Fruit fly (Drosophila melanogaster) whole organism, prepupa: ENCODE data around the gene phr6-4.

Source experiments
- CG16779 ChIP-seq: fragments of 200-800 bp; sonication (Bioruptor generic); optimal IDR thresholded peaks from 3 replicates; lab custom pipeline; 2017; ENCODE audit warnings: missing biosample characterization, mild to moderate bottlenecking, missing genetic modification characterization
- CG34406 ChIP-seq: fragments of 200-800 bp; sonication (Bioruptor generic); optimal IDR thresholded peaks from 3 replicates; lab custom pipeline; 2016; ENCODE audit warnings: missing biosample characterization, missing genetic modification characterization
- CG6808 ChIP-seq: fragments of 200-800 bp; sonication (Bioruptor generic); optimal IDR thresholded peaks from 3 replicates; lab custom pipeline; 2017; ENCODE audit warnings: missing biosample characterization, missing genetic modification characterization, mild to moderate bottlenecking, moderate library complexity, missing genetic modification reagents
- CG8119 ChIP-seq: fragments of 200-800 bp; sonication (Bioruptor generic); IDR thresholded peaks from 3 replicates; pipeline ENCODE4 v1.3.6; 2022; ENCODE audit warnings: missing biosample characterization, missing genetic modification characterization
- CG9139 ChIP-seq: fragments of 200-800 bp; sonication (Bioruptor generic); optimal IDR thresholded peaks from 3 replicates; lab custom pipeline; 2017; ENCODE audit warnings: missing biosample characterization, mild to moderate bottlenecking, missing genetic modification characterization
- Hr4 ChIP-seq: fragments of 200-800 bp; sonication (Bioruptor generic); optimal IDR thresholded peaks from 3 replicates; lab custom pipeline; 2016; ENCODE audit warnings: missing biosample characterization, missing genetic modification characterization
- Sox102F ChIP-seq: fragments of 200-800 bp; sonication (Bioruptor generic); optimal IDR thresholded peaks from 2 replicates; lab custom pipeline; 2016; ENCODE audit warnings: missing biosample characterization, mild to moderate bottlenecking, missing genetic modification characterization
- achi ChIP-seq: fragments of 200-800 bp; sonication (Bioruptor generic); optimal IDR thresholded peaks from 3 replicates; lab custom pipeline; 2016; ENCODE audit warnings: missing biosample characterization, missing genetic modification characterization
- fd59A ChIP-seq: fragments of 200-800 bp; sonication (Bioruptor generic); optimal IDR thresholded peaks from 2 replicates; lab custom pipeline; 2017; ENCODE audit warnings: missing biosample characterization, mild to moderate bottlenecking, missing genetic modification characterization, missing genetic modification reagents
- lz ChIP-seq: fragments of 200-800 bp; sonication (Bioruptor generic); optimal IDR thresholded peaks from 3 replicates; lab custom pipeline; 2016; ENCODE audit warnings: missing biosample characterization, missing genetic modification characterization
- topi ChIP-seq: fragments of 200-800 bp; sonication (Bioruptor generic); optimal IDR thresholded peaks from 3 replicates; lab custom pipeline; 2016; ENCODE audit warnings: missing biosample characterization, missing genetic modification characterization

DNA sequence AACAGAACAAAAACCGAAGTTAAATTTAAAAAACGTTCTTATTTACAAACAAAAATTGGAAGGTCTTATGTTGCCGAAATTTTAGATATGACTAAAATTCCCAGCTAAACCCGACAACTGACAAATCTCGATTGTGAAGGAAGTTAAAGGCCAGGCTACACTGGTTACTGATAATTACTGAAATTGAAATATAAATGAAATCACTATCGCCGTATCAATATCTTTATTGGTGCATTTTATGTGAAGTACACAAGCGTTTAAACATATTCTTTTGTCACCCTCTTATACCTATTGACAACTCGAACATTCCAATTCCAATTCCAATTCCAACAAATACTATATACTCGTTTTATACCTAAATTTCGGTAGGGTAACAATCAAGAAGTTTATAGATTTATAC is 2.4 kb downstream of the phr6-4 start, which contains the start of gene CG17470:
- no peak for TF ChIP-seq topi
- TF ChIP-seq CG8119 (GFP tag; lab: Robert Waterston, UW) = no peak
- no peak for TF ChIP-seq achi
- no peak for TF ChIP-seq Sox102F (GFP tag; lab: Kevin White, UChicago)
- no peak for TF ChIP-seq Hr4 (GFP tag; lab: Kevin White, UChicago)
- no peak for TF ChIP-seq CG16779 (tag; lab: Kevin White, UChicago)
- no peak for TF ChIP-seq CG9139 (GFP tag; lab: Kevin White, UChicago)
- TF ChIP-seq fd59A (GFP tag; lab: Kevin White, UChicago) = no peak
- no peak for TF ChIP-seq lz
- TF ChIP-seq CG6808 = no peak
- TF ChIP-seq CG34406 = no peak
